Worm (Caenorhabditis elegans) whole organism, late embryonic: ENCODE measurements around the gene col-91.

ENCODE experiments used
- fkh-10 ChIP-seq: fragments of 150-350 bp; optimal IDR thresholded peaks from 2 replicates; lab custom pipeline; 2014; ENCODE audit warnings: missing biosample characterization, missing genetic modification reagents, missing genetic modification characterization
- npax-4 ChIP-seq: sonication (generic microtip); optimal IDR thresholded peaks from 2 replicates; lab custom pipeline; 2016; ENCODE audit warnings: missing genetic modification characterization, missing compliant biosample characterization
- pat-9 ChIP-seq: fragments of 200-800 bp; sonication (Bioruptor generic); optimal IDR thresholded peaks from 2 replicates; lab custom pipeline; 2018; ENCODE audit warnings: mild to moderate bottlenecking, missing genetic modification characterization, moderate library complexity, missing compliant biosample characterization
- tbx-7 ChIP-seq: sonication (generic microtip); optimal IDR thresholded peaks from 2 replicates; lab custom pipeline; 2016; ENCODE audit warnings: missing genotype, missing genetic modification characterization, missing compliant biosample characterization

ce11 chrIII:8226178-8226577 lies 37.3 kb downstream of the col-91 start, which contains the start of gene rfs-1:
- TF ChIP-seq npax-4 (tag; lab: Kevin White, UChicago): no peak
- TF ChIP-seq pat-9 (tag; lab: Kevin White, UChicago): no peak
- TF ChIP-seq fkh-10 (GFP tag; lab: Kevin White, UChicago): no peak
- no peak for TF ChIP-seq tbx-7 (tag; lab: Kevin White, UChicago)
